Worm (Caenorhabditis elegans) whole organism, midembryonic: ENCODE data around the gene emb-1.

Experiments
- T22C8.4 ChIP-seq: fragments of 200-800 bp; sonication (Bioruptor generic); IDR thresholded peaks from 2 replicates; pipeline ENCODE4 v1.3.6; 2022; ENCODE audit warnings: missing genetic modification characterization, missing compliant biosample characterization
- cog-1 ChIP-seq: sonication (generic microtip); optimal IDR thresholded peaks from 2 replicates; lab custom pipeline; 2016; ENCODE audit warnings: missing genetic modification characterization, missing compliant biosample characterization
- flt-1 ChIP-seq: fragments of 200-800 bp; sonication (Bioruptor generic); IDR thresholded peaks from 2 replicates; pipeline ENCODE4 v1.3.6; 2022; ENCODE audit warnings: missing genetic modification characterization, missing compliant biosample characterization
- klf-2 ChIP-seq: fragments of 200-800 bp; sonication (Bioruptor generic); conservative IDR thresholded peaks from 2 replicates; pipeline ENCODE4 v1.3.6; 2022; ENCODE audit warnings: missing genetic modification reagents, missing genetic modification characterization, missing compliant biosample characterization
- med-1 ChIP-seq: sonication (generic microtip); optimal IDR thresholded peaks from 2 replicates; lab custom pipeline; 2017; ENCODE audit warnings: missing genetic modification characterization, mild to moderate bottlenecking, missing compliant biosample characterization, antibody characterized with exemption, missing genetic modification reagents; ENCODE audit not compliant: insufficient read depth
- ref-1 ChIP-seq: fragments of 200-800 bp; sonication (Bioruptor generic); conservative IDR thresholded peaks from 2 replicates; pipeline ENCODE4 v1.3.6; 2022; ENCODE audit warnings: missing genetic modification reagents, missing genetic modification characterization, missing compliant biosample characterization
- tab-1 ChIP-seq: fragments of 200-800 bp; sonication (Bioruptor generic); IDR thresholded peaks from 2 replicates; pipeline ENCODE4 v1.3.6; 2022; ENCODE audit warnings: missing genetic modification characterization, missing compliant biosample characterization
- ztf-23 ChIP-seq: fragments of 200-800 bp; sonication (Bioruptor generic); IDR thresholded peaks from 2 replicates; pipeline ENCODE4 v1.3.6; 2022; ENCODE audit warnings: missing genetic modification reagents, missing genetic modification characterization, missing compliant biosample characterization
- ztf-29 ChIP-seq: fragments of 200-800 bp; sonication (Bioruptor generic); IDR thresholded peaks from 2 replicates; pipeline ENCODE4 v1.3.6; 2022; ENCODE audit warnings: missing genetic modification reagents, missing genetic modification characterization, missing compliant biosample characterization

emb-1 gene

ce11 chrIII:5138940-5139533 is 34.2 kb upstream of the emb-1 start:
- TF ChIP-seq ref-1 (GFP tag; lab: Robert Waterston, UW) (no peak), klf-2 (GFP tag; lab: Robert Waterston, UW) (no peak), ztf-29 (GFP tag; lab: Robert Waterston, UW) (no peak), tab-1 (no peak), cog-1 (tag; lab: Kevin White, UChicago) (no peak), med-1 (GFP tag; lab: Kevin White, UChicago) (no peak), ztf-23 (GFP tag; lab: Robert Waterston, UW) (no peak), T22C8.4 (GFP tag; lab: Robert Waterston, UW) (no peak), flt-1 (GFP tag; lab: Robert Waterston, UW) (no peak)

- no peak for TF ChIP-seq T22C8.4 (GFP tag; lab: Robert Waterston, UW)
- 0 out of 2 replicates have a peak, but pooled peaks have one; percentile 17 for TF ChIP-seq ref-1 (GFP tag; lab: Robert Waterston, UW)
- TF ChIP-seq ztf-23 (GFP tag; lab: Robert Waterston, UW), result no peak
- no peak for TF ChIP-seq ztf-29 (GFP tag; lab: Robert Waterston, UW)
- TF ChIP-seq cog-1 (tag; lab: Kevin White, UChicago), result no peak
Observed at ce11 chrIII:5139768-5140167, 33.5 kb upstream of the emb-1 start.

ce11 chrIII:5140559-5140958 is 32.7 kb upstream of the emb-1 start:
- no peak for TF ChIP-seq med-1 (GFP tag; lab: Kevin White, UChicago)
- 0 out of 2 replicates have a peak, but pooled peaks have one; percentile 21 for TF ChIP-seq T22C8.4 (GFP tag; lab: Robert Waterston, UW)

- TF ChIP-seq klf-2 (GFP tag; lab: Robert Waterston, UW) (no peak), flt-1 (GFP tag; lab: Robert Waterston, UW) (no peak), ref-1 (GFP tag; lab: Robert Waterston, UW) (no peak), cog-1 (tag; lab: Kevin White, UChicago) (no peak), ztf-23 (GFP tag; lab: Robert Waterston, UW) (no peak), ztf-29 (GFP tag; lab: Robert Waterston, UW) (no peak), T22C8.4 (GFP tag; lab: Robert Waterston, UW) (no peak), tab-1 (no peak), med-1 (GFP tag; lab: Kevin White, UChicago) (no peak)
Observed at ce11 chrIII:5141935-5142334, 31.3 kb upstream of the emb-1 start.

- TF ChIP-seq T22C8.4 (GFP tag; lab: Robert Waterston, UW) (no peak), med-1 (GFP tag; lab: Kevin White, UChicago) (no peak), cog-1 (tag; lab: Kevin White, UChicago) (no peak), ztf-29 (GFP tag; lab: Robert Waterston, UW) (no peak), ref-1 (GFP tag; lab: Robert Waterston, UW) (no peak), klf-2 (GFP tag; lab: Robert Waterston, UW) (no peak), flt-1 (GFP tag; lab: Robert Waterston, UW) (no peak), tab-1 (no peak), ztf-23 (GFP tag; lab: Robert Waterston, UW) (no peak)
Observed at ce11 chrIII:5143520-5143919, 29.7 kb upstream of the emb-1 start.

ce11 chrIII:5144169-5144568 is 29.1 kb upstream of the emb-1 start:
- TF ChIP-seq klf-2 (GFP tag; lab: Robert Waterston, UW) (no peak), ztf-23 (GFP tag; lab: Robert Waterston, UW) (no peak), ztf-29 (GFP tag; lab: Robert Waterston, UW) (no peak), tab-1 (no peak), flt-1 (GFP tag; lab: Robert Waterston, UW) (no peak), med-1 (GFP tag; lab: Kevin White, UChicago) (no peak), T22C8.4 (GFP tag; lab: Robert Waterston, UW) (no peak), ref-1 (GFP tag; lab: Robert Waterston, UW) (no peak), cog-1 (tag; lab: Kevin White, UChicago) (no peak)

- TF ChIP-seq ztf-23 (GFP tag; lab: Robert Waterston, UW) (no peak), flt-1 (GFP tag; lab: Robert Waterston, UW) (no peak), T22C8.4 (GFP tag; lab: Robert Waterston, UW) (no peak), cog-1 (tag; lab: Kevin White, UChicago) (no peak), klf-2 (GFP tag; lab: Robert Waterston, UW) (no peak)
Observed at ce11 chrIII:5145874-5146273, 27.4 kb upstream of the emb-1 start.

ce11 chrIII:5146749-5147148 is 26.5 kb upstream of the emb-1 start:
- TF ChIP-seq T22C8.4 (GFP tag; lab: Robert Waterston, UW) (no peak), tab-1 (no peak), med-1 (GFP tag; lab: Kevin White, UChicago) (no peak), flt-1 (GFP tag; lab: Robert Waterston, UW) (no peak), ztf-23 (GFP tag; lab: Robert Waterston, UW) (no peak), ref-1 (GFP tag; lab: Robert Waterston, UW) (no peak), ztf-29 (GFP tag; lab: Robert Waterston, UW) (no peak), klf-2 (GFP tag; lab: Robert Waterston, UW) (no peak), cog-1 (tag; lab: Kevin White, UChicago) (no peak)

- TF ChIP-seq med-1 (GFP tag; lab: Kevin White, UChicago) (no peak), ztf-29 (GFP tag; lab: Robert Waterston, UW) (no peak), klf-2 (GFP tag; lab: Robert Waterston, UW) (no peak)
Observed at ce11 chrIII:5147445-5147844, 25.8 kb upstream of the emb-1 start.

- TF ChIP-seq ref-1 (GFP tag; lab: Robert Waterston, UW), result no peak
- no peak for TF ChIP-seq ztf-23 (GFP tag; lab: Robert Waterston, UW)
Observed at ce11 chrIII:5149478-5149877, 23.8 kb upstream of the emb-1 start, which contains the start of gene Y54H5A.2. Y54H5A.2 (minus strand) TSS chrIII:5149578.
